Worm (Caenorhabditis elegans): ENCODE data around the gene fbxa-72.

Gene fbxa-72

DNA sequence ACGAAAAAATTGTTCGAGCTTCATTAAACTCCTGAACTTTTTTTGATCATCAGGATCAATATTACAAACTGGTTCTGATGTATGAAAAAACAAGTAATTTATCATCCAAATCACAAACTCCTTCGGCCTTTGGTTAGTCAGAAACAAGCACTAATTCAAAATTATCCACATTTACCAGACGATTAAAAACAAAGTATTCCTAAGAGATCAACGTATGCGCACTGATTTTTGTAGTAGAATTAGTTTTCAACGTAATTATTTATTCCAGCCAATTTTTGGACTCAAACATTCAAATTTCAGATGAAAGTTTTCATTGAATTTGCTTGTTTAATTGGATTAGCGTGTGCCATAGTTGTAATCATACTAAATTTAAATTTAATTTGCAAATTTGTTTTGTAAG lies 30.4 kb upstream of the fbxa-72 start, which contains the start of gene srbc-38:
Gene srbc-38 (plus strand): TSS at position 301 of the 400 bp plus-strand sequence.
- TF ChIP-seq nhr-11 (tag; optimal IDR thresholded peaks at IDR 0.05): no peak
- no peak for TF ChIP-seq pat-9 (tag; optimal IDR thresholded peaks at IDR 0.05)
- TF ChIP-seq ama-1 (optimal IDR thresholded peaks at IDR 0.05): no peak
- TF ChIP-seq ceh-22 (tag; optimal IDR thresholded peaks at IDR 0.05): no peak
- no peak for TF ChIP-seq Y22D7AL.16 (tag; optimal IDR thresholded peaks at IDR 0.05)
- TF ChIP-seq ceh-34 (tag; optimal IDR thresholded peaks at IDR 0.05): no peak
- no peak for TF ChIP-seq ceh-45 (GFP tag; IDR thresholded peaks at IDR 0.05)
- TF ChIP-seq nfya-1 (tag; optimal IDR thresholded peaks at IDR 0.05): no peak
- no peak for TF ChIP-seq sox-2 (GFP tag; IDR thresholded peaks at IDR 0.05)
- TF ChIP-seq tbx-2 (tag; optimal IDR thresholded peaks at IDR 0.05): no peak
- no peak for TF ChIP-seq T23F11.4 (GFP tag; optimal IDR thresholded peaks at IDR 0.05)

DNA sequence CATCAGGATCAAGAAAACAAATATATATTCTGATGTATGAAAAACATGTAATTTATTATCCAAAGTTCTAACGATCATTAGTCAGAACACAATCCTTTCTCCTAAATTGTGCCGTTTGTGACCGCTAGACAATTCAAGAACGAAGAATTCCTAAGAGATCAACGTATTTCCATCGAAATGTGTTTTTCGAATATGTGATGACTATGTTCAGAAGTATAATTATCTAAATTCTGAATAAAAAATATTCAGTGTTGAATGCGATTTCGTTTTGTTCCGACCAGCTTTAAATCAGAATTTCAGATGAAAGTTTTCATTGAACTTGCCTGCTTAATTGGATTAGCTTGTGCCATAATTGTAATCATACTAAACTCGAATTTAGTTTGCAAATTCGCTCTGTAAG lies 25.7 kb upstream of the fbxa-72 start, which contains the start of gene srbc-37:
Gene srbc-37 (plus strand): TSS at position 301 of the 400 bp plus-strand sequence.
- no peak for TF ChIP-seq ets-4 (tag; optimal IDR thresholded peaks at IDR 0.05)

DNA sequence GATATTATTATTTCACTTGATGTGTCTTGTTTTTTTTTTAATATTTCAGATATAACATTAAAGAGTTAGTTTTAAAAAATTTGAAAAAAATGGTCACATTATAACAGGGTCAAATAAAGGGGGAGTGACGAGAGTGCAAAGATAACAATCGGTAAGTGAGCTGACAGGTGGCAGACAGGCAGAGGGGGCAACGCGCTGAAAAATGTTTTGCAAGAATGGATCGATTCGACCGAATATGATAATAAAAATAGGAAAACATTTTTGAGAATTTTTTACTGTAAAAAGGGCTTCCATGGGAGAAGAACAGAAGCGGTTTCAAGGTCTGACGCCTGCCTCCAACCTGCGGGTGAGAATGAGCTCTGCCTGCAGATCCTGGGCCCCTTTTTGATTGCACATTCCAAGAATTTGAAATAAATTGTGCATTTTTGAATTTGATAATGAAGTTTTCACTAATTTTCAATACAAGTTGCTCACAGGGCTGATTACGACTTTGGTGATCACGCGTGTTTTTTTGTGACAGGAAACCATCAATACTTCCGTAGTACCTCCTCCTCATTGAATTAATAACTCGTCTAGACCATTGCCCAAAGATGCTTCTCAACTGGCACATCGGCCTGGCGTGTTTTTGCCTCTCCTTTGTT lies 23.1 kb upstream of the fbxa-72 start, which contains the start of the genes ugt-29 and srx-5:
Gene ugt-29 (minus strand): TSS at position 101 of the 641 bp plus-strand sequence.
Gene srx-5 (plus strand): TSS at position 591 of the 641 bp plus-strand sequence.
- no peak for TF ChIP-seq mec-3 (tag; optimal IDR thresholded peaks at IDR 0.05; ENCODE audit: borderline replicate concordance)
- TF ChIP-seq tbx-2 (tag; optimal IDR thresholded peaks at IDR 0.05): no peak
- TF ChIP-seq hlh-30 (tag; optimal IDR thresholded peaks at IDR 0.05; ENCODE audit: insufficient read depth): no peak
- TF ChIP-seq rnt-1 (tag; optimal IDR thresholded peaks at IDR 0.05): no peak
- TF ChIP-seq pha-2 (tag; optimal IDR thresholded peaks at IDR 0.05): no peak
- no peak for TF ChIP-seq eyg-1 (tag; optimal IDR thresholded peaks at IDR 0.05)
- TF ChIP-seq lin-11 (tag; optimal IDR thresholded peaks at IDR 0.05): no peak
- no peak for TF ChIP-seq pros-1 (tag; optimal IDR thresholded peaks at IDR 0.05)
- no peak for TF ChIP-seq syd-9 (tag; optimal IDR thresholded peaks at IDR 0.05)
- TF ChIP-seq ceh-30 (tag; optimal IDR thresholded peaks at IDR 0.05): no peak
- TF ChIP-seq pqm-1 (tag; optimal IDR thresholded peaks at IDR 0.05): no peak
- TF ChIP-seq fax-1 (tag; optimal IDR thresholded peaks at IDR 0.05): no peak
- no peak for TF ChIP-seq dve-1 (tag; optimal IDR thresholded peaks at IDR 0.05)
- TF ChIP-seq elt-2 (tag; optimal IDR thresholded peaks at IDR 0.05): no peak
- TF ChIP-seq ceh-45 (GFP tag; IDR thresholded peaks at IDR 0.05): no peak
- no peak for TF ChIP-seq unc-86 (tag; optimal IDR thresholded peaks at IDR 0.05)
- no peak for TF ChIP-seq K02D7.2 (tag; optimal IDR thresholded peaks at IDR 0.05)
- TF ChIP-seq C38D4.7 (GFP tag; optimal IDR thresholded peaks at IDR 0.05): no peak
- TF ChIP-seq ceh-6 (GFP tag; optimal IDR thresholded peaks at IDR 0.05): no peak

DNA sequence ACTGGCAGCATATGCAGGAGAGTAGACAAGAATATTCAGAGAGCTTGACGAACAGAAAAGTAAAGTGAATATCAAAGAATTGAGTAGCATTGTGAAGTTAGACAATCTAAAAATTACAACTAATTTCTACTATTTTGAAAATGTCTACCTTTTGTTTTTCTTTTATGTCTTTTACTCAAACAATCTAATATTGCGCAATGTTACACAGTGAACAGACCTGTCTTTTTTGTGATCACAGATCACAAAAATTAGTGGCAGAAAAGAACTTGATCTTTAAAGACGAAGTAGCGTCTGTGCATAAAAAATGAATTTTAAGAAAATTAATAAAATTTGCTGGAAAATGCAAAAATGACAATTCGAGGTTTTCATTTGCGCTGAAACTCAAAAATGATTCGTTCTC lies 22.5 kb upstream of the fbxa-72 start:
- TF ChIP-seq unc-55 (GFP tag; optimal IDR thresholded peaks at IDR 0.05): no peak
- no peak for TF ChIP-seq fkh-6 (tag; optimal IDR thresholded peaks at IDR 0.05)
- no peak for TF ChIP-seq zip-5 (tag; optimal IDR thresholded peaks at IDR 0.05)
- TF ChIP-seq hlh-13 (GFP tag; optimal IDR thresholded peaks at IDR 0.05): no peak
- TF ChIP-seq ama-1 (optimal IDR thresholded peaks at IDR 0.05): no peak
- TF ChIP-seq madf-2 (tag; optimal IDR thresholded peaks at IDR 0.05): no peak
- TF ChIP-seq fkh-10 (GFP tag; optimal IDR thresholded peaks at IDR 0.05): no peak
- no peak for TF ChIP-seq unc-86 (tag; optimal IDR thresholded peaks at IDR 0.05)
- no peak for TF ChIP-seq che-1 (tag; optimal IDR thresholded peaks at IDR 0.05)
- TF ChIP-seq mec-3 (tag; optimal IDR thresholded peaks at IDR 0.05; ENCODE audit: borderline replicate concordance): no peak
- no peak for TF ChIP-seq ceh-18 (tag; optimal IDR thresholded peaks at IDR 0.05)
- TF ChIP-seq ceh-6 (GFP tag; optimal IDR thresholded peaks at IDR 0.05): no peak
- no peak for TF ChIP-seq sox-2 (GFP tag; IDR thresholded peaks at IDR 0.05)
- no peak for TF ChIP-seq sdc-2 (tag; optimal IDR thresholded peaks at IDR 0.05)
- TF ChIP-seq ceh-31 (tag; optimal IDR thresholded peaks at IDR 0.05): no peak
- no peak for TF ChIP-seq dmd-4 (tag; optimal IDR thresholded peaks at IDR 0.05; ENCODE audit: borderline replicate concordance)
- TF ChIP-seq ceh-34 (tag; optimal IDR thresholded peaks at IDR 0.05): no peak
- no peak for TF ChIP-seq hlh-15 (tag; optimal IDR thresholded peaks at IDR 0.05)

Data from whole organism, late embryonic.